Fruit fly (Drosophila melanogaster): Measurements from ENCODE around the gene CG17294.

DNA sequence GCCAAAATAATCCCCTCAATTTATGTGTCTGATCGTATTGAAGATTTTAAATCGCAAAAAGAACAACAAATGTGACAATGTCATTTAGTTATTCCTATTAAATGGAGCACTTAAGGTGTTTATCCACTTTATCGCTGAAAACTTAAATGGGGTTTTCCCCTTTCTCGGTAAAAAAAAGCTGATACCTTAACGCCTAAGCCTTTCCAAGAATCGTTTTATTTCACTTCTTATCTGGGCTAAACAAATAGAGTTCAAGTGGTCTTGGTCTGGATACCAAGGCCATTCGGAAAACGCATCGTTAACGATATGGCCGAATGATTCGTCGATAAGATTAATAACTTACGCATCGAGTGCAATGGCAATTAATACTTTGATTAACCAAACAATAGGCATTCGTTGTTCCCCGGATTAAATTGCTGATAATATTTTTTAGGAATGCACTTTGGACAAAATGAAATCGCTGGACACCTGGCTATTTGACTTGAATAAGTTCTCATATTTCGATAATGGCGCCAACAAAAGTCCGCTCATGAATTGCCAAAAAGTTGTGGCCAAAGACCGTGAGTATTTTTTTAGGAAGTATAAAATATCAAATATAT is 37.0 kb upstream of the CG17294 start:
- TF ChIP-seq pfk (GFP tag; optimal IDR thresholded peaks at IDR 0.05), result no peak
- TF ChIP-seq ken (GFP tag; IDR thresholded peaks at IDR 0.05), result no peak
- TF ChIP-seq Fer2 (tag; optimal IDR thresholded peaks at IDR 0.05), result no peak
- no peak for TF ChIP-seq CG8290 (GFP tag; optimal IDR thresholded peaks at IDR 0.05)
- no peak for TF ChIP-seq CG8290 (tag; optimal IDR thresholded peaks at IDR 0.05)
- no peak for TF ChIP-seq CG2712 (tag; optimal IDR thresholded peaks at IDR 0.05)
- no peak for TF ChIP-seq nerfin-2 (GFP tag; IDR thresholded peaks at IDR 0.05; ENCODE audit: partially characterized antibody)
- no peak for TF ChIP-seq CG3726 (GFP tag; IDR thresholded peaks at IDR 0.05)
